Worm (Caenorhabditis elegans) whole organism, mixed stage, embryonic: Measurements from ENCODE around the gene asp-3.

Experiments used
- M03D4.4 ChIP-seq: sonication (generic microtip); optimal IDR thresholded peaks from 2 replicates; lab custom pipeline; 2017; ENCODE audit warnings: mild to moderate bottlenecking, missing genetic modification characterization, missing compliant biosample characterization
- bed-3 ChIP-seq: fragments of 200-800 bp; sonication (Bioruptor generic); optimal IDR thresholded peaks from 3 replicates; lab custom pipeline; 2018; ENCODE audit warnings: mild to moderate bottlenecking, missing genetic modification characterization, moderate library complexity, missing compliant biosample characterization
- blmp-1 ChIP-seq: fragments of 150-350 bp; optimal IDR thresholded peaks from 2 replicates; lab custom pipeline; 2014; ENCODE audit warnings: missing biosample characterization, missing genetic modification characterization
- ceh-39 ChIP-seq: fragments of 150-350 bp; optimal IDR thresholded peaks from 2 replicates; lab custom pipeline; 2014; ENCODE audit warnings: missing biosample characterization, missing genetic modification characterization
- ceh-43 ChIP-seq: fragments of 200-800 bp; sonication (Bioruptor generic); optimal IDR thresholded peaks from 2 replicates; lab custom pipeline; 2018; ENCODE audit warnings: mild to moderate bottlenecking, missing genetic modification characterization, moderate library complexity, missing compliant biosample characterization
- ces-1 ChIP-seq: fragments of 150-350 bp; optimal IDR thresholded peaks from 2 replicates; lab custom pipeline; 2014; ENCODE audit warnings: missing biosample characterization, missing genetic modification reagents, missing genetic modification characterization
- drap-1 ChIP-seq: fragments of 200-800 bp; sonication (Bioruptor generic); optimal IDR thresholded peaks from 3 replicates; lab custom pipeline; 2018; ENCODE audit warnings: mild to moderate bottlenecking, missing genetic modification characterization, missing compliant biosample characterization
- elt-1 ChIP-seq: sonication (generic microtip); optimal IDR thresholded peaks from 2 replicates; lab custom pipeline; 2017; ENCODE audit warnings: missing genetic modification characterization, mild to moderate bottlenecking, missing compliant biosample characterization, antibody characterized with exemption, moderate library complexity, borderline replicate concordance; ENCODE audit not compliant: insufficient read depth
- elt-3 ChIP-seq: fragments of 150-350 bp; optimal IDR thresholded peaks from 2 replicates; lab custom pipeline; 2014; ENCODE audit warnings: missing biosample characterization, missing genetic modification characterization
- flh-1 ChIP-seq: fragments of 200-800 bp; sonication (Bioruptor generic); optimal IDR thresholded peaks from 2 replicates; lab custom pipeline; 2018; ENCODE audit warnings: mild to moderate bottlenecking, missing genetic modification characterization, moderate library complexity, missing compliant biosample characterization
- ham-2 ChIP-seq: fragments of 200-800 bp; sonication (Bioruptor generic); optimal IDR thresholded peaks from 2 replicates; lab custom pipeline; 2018; ENCODE audit warnings: mild to moderate bottlenecking, missing genetic modification characterization, missing compliant biosample characterization
- hlh-1 ChIP-seq: fragments of 150-350 bp; optimal IDR thresholded peaks from 2 replicates; lab custom pipeline; 2014; ENCODE audit warnings: missing biosample characterization, missing genetic modification reagents, missing genetic modification characterization
- lin-13 ChIP-seq: fragments of 150-350 bp; optimal IDR thresholded peaks from 2 replicates; lab custom pipeline; 2014; ENCODE audit warnings: missing biosample characterization, missing genetic modification characterization
- lin-32 ChIP-seq: fragments of 200-800 bp; sonication (Bioruptor generic); optimal IDR thresholded peaks from 2 replicates; lab custom pipeline; 2018; ENCODE audit warnings: mild to moderate bottlenecking, missing genetic modification characterization, missing compliant biosample characterization
- lsy-2 ChIP-seq: fragments of 150-350 bp; optimal IDR thresholded peaks from 2 replicates; lab custom pipeline; 2014; ENCODE audit warnings: missing biosample characterization, missing genetic modification characterization
- mab-5 ChIP-seq: fragments of 150-350 bp; optimal IDR thresholded peaks from 2 replicates; lab custom pipeline; 2014; ENCODE audit warnings: missing biosample characterization, missing genetic modification characterization
- mep-1 ChIP-seq: fragments of 150-350 bp; optimal IDR thresholded peaks from 2 replicates; lab custom pipeline; 2017; ENCODE audit warnings: missing biosample characterization, missing genetic modification reagents, missing genetic modification characterization, inconsistent platforms
- mls-2 ChIP-seq: sonication (generic microtip); optimal IDR thresholded peaks from 2 replicates; lab custom pipeline; 2016; ENCODE audit warnings: mild to moderate bottlenecking, missing genetic modification characterization, moderate library complexity, missing compliant biosample characterization
- nhr-12 ChIP-seq: fragments of 150-350 bp; optimal IDR thresholded peaks from 2 replicates; lab custom pipeline; 2014; ENCODE audit warnings: missing biosample characterization, missing genetic modification characterization
- nhr-2 ChIP-seq: fragments of 150-350 bp; optimal IDR thresholded peaks from 2 replicates; lab custom pipeline; 2014; ENCODE audit warnings: missing biosample characterization, missing genetic modification characterization
- nhr-28 ChIP-seq: fragments of 150-350 bp; optimal IDR thresholded peaks from 2 replicates; lab custom pipeline; 2014; ENCODE audit warnings: missing biosample characterization, missing genetic modification characterization
- nhr-76 ChIP-seq: sonication (generic microtip); optimal IDR thresholded peaks from 2 replicates; lab custom pipeline; 2017; ENCODE audit warnings: missing biosample characterization, missing genetic modification characterization
- pha-4 ChIP-seq: fragments of 150-350 bp; optimal IDR thresholded peaks from 2 replicates; lab custom pipeline; 2018; ENCODE audit warnings: missing biosample characterization, missing genetic modification reagents, missing genetic modification characterization
- sem-2 ChIP-seq: fragments of 200-800 bp; sonication (Bioruptor generic); optimal IDR thresholded peaks from 2 replicates; lab custom pipeline; 2018; ENCODE audit warnings: mild to moderate bottlenecking, missing genetic modification characterization, missing compliant biosample characterization
- sptf-1 ChIP-seq: sonication (generic microtip); optimal IDR thresholded peaks from 2 replicates; lab custom pipeline; 2017; ENCODE audit warnings: mild to moderate bottlenecking, missing genetic modification characterization, moderate library complexity, missing compliant biosample characterization
- tbx-8 ChIP-seq: fragments of 200-800 bp; sonication (Bioruptor generic); optimal IDR thresholded peaks from 2 replicates; lab custom pipeline; 2018; ENCODE audit warnings: mild to moderate bottlenecking, missing genetic modification characterization, moderate library complexity, missing compliant biosample characterization
- unc-120 ChIP-seq: sonication (generic microtip); optimal IDR thresholded peaks from 2 replicates; lab custom pipeline; 2017; ENCODE audit warnings: missing genetic modification characterization, missing compliant biosample characterization; ENCODE audit not compliant: poor library complexity, severe bottlenecking
- unc-39 ChIP-seq: fragments of 150-350 bp; optimal IDR thresholded peaks from 2 replicates; lab custom pipeline; 2014; ENCODE audit warnings: missing biosample characterization, missing genetic modification characterization
- unc-62 ChIP-seq: fragments of 150-350 bp; optimal IDR thresholded peaks from 2 replicates; lab custom pipeline; 2014; ENCODE audit warnings: missing biosample characterization, missing genetic modification reagents, missing genetic modification characterization
- zip-8 ChIP-seq: fragments of 150-350 bp; optimal IDR thresholded peaks from 2 replicates; lab custom pipeline; 2014; ENCODE audit warnings: missing biosample characterization, missing genetic modification characterization

asp-3 gene

DNA sequence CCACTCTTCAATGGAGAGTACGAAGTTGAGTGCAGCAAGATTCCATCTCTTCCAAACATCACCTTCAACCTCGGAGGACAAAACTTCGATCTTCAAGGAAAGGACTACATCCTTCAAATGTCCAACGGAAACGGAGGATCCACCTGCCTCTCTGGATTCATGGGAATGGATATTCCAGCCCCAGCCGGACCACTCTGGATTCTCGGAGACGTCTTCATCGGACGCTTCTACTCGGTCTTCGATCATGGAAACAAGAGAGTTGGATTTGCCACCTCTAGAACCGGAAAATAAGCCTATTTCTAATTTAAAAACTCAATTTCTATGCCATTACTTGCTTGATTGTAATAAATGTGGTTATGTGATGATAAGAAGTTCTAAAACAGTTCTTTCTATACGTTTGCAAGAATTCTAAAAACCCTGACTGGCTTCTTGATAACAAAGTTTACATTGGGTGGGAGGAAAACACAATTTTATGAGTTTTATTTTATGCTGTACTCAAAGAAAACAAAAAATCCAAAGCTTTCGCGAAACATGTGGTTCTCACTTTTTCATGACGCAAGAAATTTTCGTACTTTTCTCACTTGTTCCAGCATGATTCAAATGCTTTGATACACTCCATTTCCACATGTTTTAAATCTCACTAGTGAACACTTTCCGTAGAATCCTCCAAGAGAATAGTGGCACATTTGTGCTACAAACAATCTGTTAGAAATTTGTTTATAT, 1.6 kb downstream of the asp-3 start:
- TF ChIP-seq ham-2 (no peak), hlh-1 (no peak), nhr-12 (tag; lab: Kevin White, UChicago) (no peak), lsy-2 (no peak), pha-4 (no peak), nhr-2 (no peak), elt-3 (tag; lab: Kevin White, UChicago) (no peak), mab-5 (tag; lab: Kevin White, UChicago) (no peak), sem-2 (no peak), ces-1 (GFP tag; lab: Kevin White, UChicago) (no peak), mep-1 (no peak), zip-8 (tag; lab: Kevin White, UChicago) (no peak)
- TF ChIP-seq, all 35 proteins: peak for 0

DNA sequence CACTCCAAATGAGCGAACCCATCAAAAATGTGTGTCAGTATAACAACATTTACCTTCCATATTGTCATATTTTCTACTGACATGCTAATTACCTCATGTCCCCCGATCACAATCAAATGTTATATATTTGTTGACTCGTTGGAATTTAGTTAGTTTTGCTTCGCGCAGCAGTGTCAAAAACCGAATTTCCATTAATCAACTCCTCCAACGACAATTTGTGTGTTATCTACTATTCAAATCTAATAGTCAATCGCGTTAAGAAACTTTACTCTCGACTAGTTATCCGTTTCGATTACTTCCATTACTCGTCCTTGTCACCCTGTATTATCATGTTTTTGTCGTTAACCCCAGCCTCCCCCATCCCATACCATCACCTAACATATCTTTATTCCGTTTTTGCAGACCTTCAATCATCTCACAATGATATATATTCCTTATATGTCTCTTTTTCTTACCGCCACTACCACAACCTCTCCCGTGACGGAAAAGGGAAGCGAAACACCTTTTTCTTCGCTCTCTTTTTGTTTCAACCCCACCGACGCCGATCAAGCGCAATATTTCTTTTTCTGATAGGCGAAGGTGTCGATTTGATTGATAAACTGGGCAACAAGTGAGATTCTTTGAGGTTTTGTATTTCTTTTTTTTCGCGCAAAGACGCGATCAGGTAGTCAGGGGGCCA, 5.1 kb downstream of the asp-3 start:
- TF ChIP-seq sem-2 (no peak), zip-8 (tag; lab: Kevin White, UChicago) (no peak), bed-3 (GFP tag; lab: Kevin White, UChicago) (no peak), lin-13 (tag; lab: Kevin White, UChicago) (no peak), nhr-76 (tag; lab: Kevin White, UChicago) (no peak), pha-4 (no peak), sptf-1 (tag; lab: Kevin White, UChicago) (no peak), unc-62 (GFP tag; lab: Kevin White, UChicago) (no peak)

- TF ChIP-seq drap-1 (no peak), blmp-1 (tag; lab: Kevin White, UChicago) (no peak), mls-2 (tag; lab: Kevin White, UChicago) (no peak), unc-39 (tag; lab: Kevin White, UChicago) (no peak), nhr-28 (tag; lab: Kevin White, UChicago) (no peak), M03D4.4 (tag; lab: Kevin White, UChicago) (no peak), nhr-2 (no peak), hlh-1 (no peak)
Observed at ce11 chrX:6799776-6800175, 8.9 kb downstream of the asp-3 start, which contains the start of gene M03A8.3. M03A8.3 (plus strand) TSS chrX:6800053.

DNA sequence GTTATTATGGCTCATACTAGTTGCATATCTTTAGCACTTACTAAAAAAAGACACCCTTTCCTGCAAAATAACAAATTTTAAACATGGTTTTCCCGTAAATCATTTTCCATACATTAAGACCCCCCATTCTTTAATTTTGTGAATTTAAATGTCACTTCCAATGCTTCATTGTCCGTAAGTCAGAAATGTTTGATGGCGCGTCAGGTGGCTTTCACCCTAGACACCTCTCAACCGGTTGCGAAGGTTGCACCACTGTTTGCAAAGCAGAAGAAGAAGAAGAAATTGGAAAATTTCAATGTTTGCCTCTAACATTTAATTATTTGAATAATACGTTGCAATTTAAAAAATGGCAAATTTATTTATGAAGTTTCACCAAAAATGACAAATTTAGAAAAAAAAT, 10.7 kb downstream of the asp-3 start:
- TF ChIP-seq ceh-43 (GFP tag; lab: Kevin White, UChicago) (no peak), hlh-1 (peak; percentile 82)

DNA sequence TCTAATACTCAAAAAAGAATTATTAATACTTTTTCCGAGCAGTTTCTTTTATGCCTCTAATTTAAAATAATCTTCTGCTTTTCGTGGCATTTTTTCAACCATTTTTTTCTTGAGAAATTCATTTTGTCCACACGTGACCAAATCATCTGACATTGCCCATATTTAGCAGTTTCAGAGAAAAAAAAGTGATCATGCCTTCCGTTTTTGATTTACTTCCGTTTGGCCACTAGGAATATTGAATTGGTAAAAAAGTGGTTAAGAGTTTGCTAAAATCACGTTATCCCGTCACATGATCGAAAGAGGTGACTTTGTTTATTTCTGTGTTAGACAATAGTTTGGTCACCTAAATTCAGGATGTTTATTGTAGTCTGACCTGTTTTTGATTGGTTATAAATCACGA, 13.5 kb downstream of the asp-3 start:
- TF ChIP-seq pha-4 (no peak), zip-8 (tag; lab: Kevin White, UChicago) (no peak), elt-1 (tag; lab: Kevin White, UChicago) (no peak), tbx-8 (GFP tag; lab: Kevin White, UChicago) (no peak), mls-2 (tag; lab: Kevin White, UChicago) (no peak), sptf-1 (tag; lab: Kevin White, UChicago) (no peak), lsy-2 (no peak), hlh-1 (no peak), ham-2 (no peak), flh-1 (no peak), mep-1 (no peak)
- TF ChIP-seq, all 35 proteins: peak for 0

DNA sequence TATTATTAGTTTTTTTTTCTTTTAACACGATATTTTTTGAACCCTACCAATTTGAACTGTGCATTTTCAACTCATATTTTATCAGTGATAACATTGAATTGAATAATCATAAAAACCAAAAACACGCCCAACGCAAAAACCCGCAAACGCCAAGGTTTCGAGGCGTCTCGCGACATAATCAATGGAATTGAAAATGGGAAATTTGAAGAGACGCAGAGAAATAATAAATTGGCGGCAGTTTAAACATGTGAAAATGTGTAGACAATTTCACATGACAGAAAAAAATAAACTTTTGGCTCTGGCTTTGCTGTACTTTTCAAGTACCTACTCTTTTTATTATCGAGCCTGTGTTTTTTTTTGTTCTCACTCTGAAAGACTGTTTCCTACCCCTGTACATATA, 14.0 kb downstream of the asp-3 start:
- TF ChIP-seq unc-62 (GFP tag; lab: Kevin White, UChicago) (no peak), nhr-2 (no peak), pha-4 (peak; percentile 29), flh-1 (no peak), lin-32 (GFP tag; lab: Kevin White, UChicago) (no peak), sptf-1 (tag; lab: Kevin White, UChicago) (no peak), ces-1 (GFP tag; lab: Kevin White, UChicago) (peak; percentile 86), ham-2 (no peak), ceh-39 (tag; lab: Kevin White, UChicago) (no peak), unc-120 (tag; lab: Kevin White, UChicago) (no peak), mep-1 (peak; percentile 16)
